Fruit fly (Drosophila melanogaster): ENCODE measurements around the gene Mob2.

Mob2 gene

DNA sequence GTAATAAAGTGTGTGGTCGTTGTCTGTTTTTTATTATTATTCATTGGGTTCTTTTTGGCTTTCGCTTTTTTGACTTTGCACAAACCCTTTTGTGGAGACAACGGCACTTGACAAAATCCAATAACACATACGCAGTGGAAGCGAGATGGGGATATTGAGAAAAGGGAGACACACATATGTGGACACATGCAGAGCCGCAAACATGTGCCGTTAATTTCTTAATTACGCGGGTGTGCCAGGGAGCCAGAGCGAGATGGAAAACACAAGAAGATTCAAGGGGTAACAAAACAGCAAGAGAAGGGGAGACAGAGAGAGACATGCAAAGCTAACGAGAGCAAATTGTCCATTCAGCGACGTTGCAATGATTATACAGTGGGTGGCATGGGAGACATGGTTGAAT lies 69.6 kb downstream of the Mob2 start (continued):
- 0 out of 2 replicates have a peak, but pooled peaks have one; percentile 11 for TF ChIP-seq CG17328 (GFP tag; IDR thresholded peaks at IDR 0.05)
- TF ChIP-seq CG11398 (GFP tag; optimal IDR thresholded peaks at IDR 0.05), result peak; percentile 27
- 0 out of 4 replicates have a peak, but pooled peaks have one; percentile 18 for TF ChIP-seq Dll (GFP tag; IDR thresholded peaks at IDR 0.05; ENCODE audit: partially characterized antibody)
- TF ChIP-seq Dbx (GFP tag; IDR thresholded peaks at IDR 0.05), result 0 out of 3 replicates have a peak, but pooled peaks have one; percentile 30
- no peak for TF ChIP-seq Hand (GFP tag; optimal IDR thresholded peaks at IDR 0.05)
- TF ChIP-seq CG8944 (GFP tag; optimal IDR thresholded peaks at IDR 0.05), result no peak
- peak; percentile 27; the same call in 1 of the 2 replicates for TF ChIP-seq Drgx (GFP tag; IDR thresholded peaks at IDR 0.05)
- TF ChIP-seq lilli (GFP tag; optimal IDR thresholded peaks at IDR 0.05), result no peak
- peak; percentile 73; the same call in 1 of the 4 replicates for TF ChIP-seq chinmo (GFP tag; IDR thresholded peaks at IDR 0.05; ENCODE audit: partially characterized antibody)
- TF ChIP-seq CG1832 (GFP tag; optimal IDR thresholded peaks at IDR 0.05), result peak; percentile 60
- no peak for TF ChIP-seq CG7556 (GFP tag; optimal IDR thresholded peaks at IDR 0.05)
- peak in 1 of 2 experiments; percentile 35 for TF ChIP-seq bsh (GFP tag; optimal IDR thresholded peaks at IDR 0.05)
- 0 out of 2 replicates have a peak, but pooled peaks have one; percentile 12 for TF ChIP-seq sob (GFP tag; IDR thresholded peaks at IDR 0.05)
- TF ChIP-seq CG7745 (tag; optimal IDR thresholded peaks at IDR 0.05), result peak; percentile 93
- TF ChIP-seq CG3163 (GFP tag; optimal IDR thresholded peaks at IDR 0.05), result peak; percentile 34
- TF ChIP-seq dysf (GFP tag; IDR thresholded peaks at IDR 0.05), result 0 out of 3 replicates have a peak, but pooled peaks have one; percentile 15
- peak; percentile 15 for TF ChIP-seq CG15269 (tag; optimal IDR thresholded peaks at IDR 0.05)
- TF ChIP-seq gcm (GFP tag; optimal IDR thresholded peaks at IDR 0.05), result peak; percentile 45
- 0 out of 2 replicates have a peak, but pooled peaks have one; percentile 38 for TF ChIP-seq CG5953 (GFP tag; IDR thresholded peaks at IDR 0.05)
- 0 out of 3 replicates have a peak, but pooled peaks have one; percentile 49 for TF ChIP-seq z (GFP tag; IDR thresholded peaks at IDR 0.05)
- TF ChIP-seq E2f2 (GFP tag; IDR thresholded peaks at IDR 0.05), result no peak
- no peak for TF ChIP-seq tll (GFP tag; optimal IDR thresholded peaks at IDR 0.05)
- no peak for TF ChIP-seq CG12236 (GFP tag; optimal IDR thresholded peaks at IDR 0.05)
- no peak for TF ChIP-seq peb (GFP tag; IDR thresholded peaks at IDR 0.05)
- TF ChIP-seq CG1603 (tag; optimal IDR thresholded peaks at IDR 0.05), result peak; percentile 18
- TF ChIP-seq Med (GFP tag), result peak; percentile 65
- 0 out of 2 replicates have a peak, but pooled peaks have one; percentile 27 for TF ChIP-seq rib (GFP tag; IDR thresholded peaks at IDR 0.05)
- no peak for TF ChIP-seq tin (GFP tag; optimal IDR thresholded peaks at IDR 0.05)
- no peak for TF ChIP-seq CG11560 (tag; IDR thresholded peaks at IDR 0.05)

DNA sequence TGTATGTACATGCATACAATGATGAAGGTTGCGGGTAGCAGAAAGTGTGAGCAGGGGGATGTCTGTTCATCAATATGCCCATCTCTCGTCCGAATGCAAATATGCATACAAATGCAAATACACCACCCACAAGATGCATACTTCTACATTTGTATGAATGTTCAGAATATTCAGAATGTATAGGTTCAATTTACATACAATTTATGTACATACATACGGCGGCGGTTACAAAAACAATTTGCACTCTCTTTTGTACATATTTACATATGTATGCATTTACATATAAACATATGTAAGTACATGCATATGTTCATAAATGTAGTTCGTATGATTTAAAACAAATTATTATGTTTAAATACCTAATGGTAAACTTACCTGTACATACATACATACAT lies 70.2 kb downstream of the Mob2 start:
- peak; percentile 3 for TF ChIP-seq MTF-1 (GFP tag; optimal IDR thresholded peaks at IDR 0.05; ENCODE audit: borderline replicate concordance)
- TF ChIP-seq CG1233 (GFP tag; optimal IDR thresholded peaks at IDR 0.05), result peak; percentile 42
- peak; percentile 81 for TF ChIP-seq sens (GFP tag)
- TF ChIP-seq prd (optimal IDR thresholded peaks at IDR 0.05), result no peak
- TF ChIP-seq prd (GFP tag; IDR thresholded peaks at IDR 0.05), result no peak
- peak; percentile 58 for TF ChIP-seq CG1603 (tag; optimal IDR thresholded peaks at IDR 0.05)
- peak; percentile 51 for TF ChIP-seq ATbp (GFP tag; optimal IDR thresholded peaks at IDR 0.05)
- TF ChIP-seq eve (GFP tag; optimal IDR thresholded peaks at IDR 0.05), result peak in 1 of 2 experiments; percentile 17
- TF ChIP-seq dmrt11E (tag; optimal IDR thresholded peaks at IDR 0.05), result peak; percentile 56
- no peak for TF ChIP-seq gcm (GFP tag; optimal IDR thresholded peaks at IDR 0.05)
- peak; percentile 4 for TF ChIP-seq CG10431 (GFP tag; optimal IDR thresholded peaks at IDR 0.05)
- TF ChIP-seq yki (optimal IDR thresholded peaks at IDR 0.05), result no peak
- TF ChIP-seq so (GFP tag; IDR thresholded peaks at IDR 0.05), result 0 out of 3 replicates have a peak, but pooled peaks have one; percentile 36
- TF ChIP-seq Sry-β (GFP tag; optimal IDR thresholded peaks at IDR 0.05), result peak; percentile 31
- TF ChIP-seq CG6813 (GFP tag; optimal IDR thresholded peaks at IDR 0.05), result peak; percentile 30
- TF ChIP-seq fd96Cb (tag; optimal IDR thresholded peaks at IDR 0.05), result peak; percentile 13
- peak; percentile 47; the same call in 1 of the 3 replicates for TF ChIP-seq zfh1 (GFP tag; IDR thresholded peaks at IDR 0.05)
- no peak for TF ChIP-seq Hr78 (GFP tag; optimal IDR thresholded peaks at IDR 0.05)
- TF ChIP-seq fd64A (GFP tag; optimal IDR thresholded peaks at IDR 0.05), result peak; percentile 25
- TF ChIP-seq CG33557 (GFP tag; optimal IDR thresholded peaks at IDR 0.05), result peak; percentile 69
- TF ChIP-seq sqz (GFP tag; optimal IDR thresholded peaks at IDR 0.05), result peak; percentile 18
- peak; percentile 51 for TF ChIP-seq Asciz (GFP tag; optimal IDR thresholded peaks at IDR 0.05)
- TF ChIP-seq Xrp1 (GFP tag; IDR thresholded peaks at IDR 0.05), result peak; percentile 48

Measured in whole organism, embryonic.